Fruit fly (Drosophila melanogaster) whole organism, wandering third instar larva: Measurements from ENCODE around the gene SMC6.
A peak's percentile ranks its signal among the peaks of the same experiment; 100 is the strongest.

ENCODE experiments used
- Abd-B ChIP-seq: fragments of >200 bp; optimal IDR thresholded peaks from 2 replicates; lab custom pipeline; 2017; ENCODE audit warnings: missing biosample characterization, missing genetic modification characterization
- CG32264 ChIP-seq: fragments of 200-800 bp; sonication (Bioruptor generic); optimal IDR thresholded peaks from 2 replicates; lab custom pipeline; 2016; ENCODE audit warnings: missing biosample characterization, missing genetic modification characterization
- CG9705 ChIP-seq: fragments of 200-800 bp; sonication (Bioruptor generic); optimal IDR thresholded peaks from 2 replicates; lab custom pipeline; 2018; ENCODE audit warnings: missing biosample characterization, mild to moderate bottlenecking, missing genetic modification characterization
- CrebA ChIP-seq: fragments of 200-800 bp; sonication (Bioruptor generic); optimal IDR thresholded peaks from 2 replicates; lab custom pipeline; 2016; ENCODE audit warnings: missing biosample characterization, mild to moderate bottlenecking, missing genetic modification characterization, borderline replicate concordance
- Dfd ChIP-seq: fragments of >200 bp; optimal IDR thresholded peaks from 2 replicates; lab custom pipeline; 2017; ENCODE audit warnings: missing biosample characterization, missing genetic modification characterization
- Dif ChIP-seq: fragments of 200-275, 200-300 bp; sonication (Bioruptor generic); optimal IDR thresholded peaks from 2 replicates; lab custom pipeline; 2018; ENCODE audit warnings: missing biosample characterization, missing genetic modification characterization; ENCODE audit not compliant: partially characterized antibody
- GATAd ChIP-seq: sonication (Bioruptor generic); optimal IDR thresholded peaks from 2 replicates; lab custom pipeline; 2016; ENCODE audit warnings: missing biosample characterization, missing genetic modification characterization
- HLH106 ChIP-seq: fragments of 200-800 bp; optimal IDR thresholded peaks from 3 replicates; lab custom pipeline; 2019; ENCODE audit warnings: missing biosample characterization, mild to moderate bottlenecking, missing genetic modification characterization, moderate library complexity
- Hnf4 ChIP-seq: fragments of 200-800 bp; sonication (Bioruptor generic); optimal IDR thresholded peaks from 2 replicates; lab custom pipeline; 2016; ENCODE audit warnings: missing biosample characterization, mild to moderate bottlenecking, missing genetic modification characterization
- Hr78 ChIP-seq: fragments of >200 bp; optimal IDR thresholded peaks from 2 replicates; lab custom pipeline; 2017; ENCODE audit warnings: missing biosample characterization, missing genetic modification characterization
- Hr83 ChIP-seq: fragments of 200-300 bp; sonication (Bioruptor generic); optimal IDR thresholded peaks from 2 replicates; lab custom pipeline; 2016; ENCODE audit warnings: missing biosample characterization, mild to moderate bottlenecking, missing genetic modification characterization, moderate library complexity; ENCODE audit not compliant: poor library complexity, severe bottlenecking
- Jra ChIP-seq: sonication (Bioruptor generic); optimal IDR thresholded peaks from 2 replicates; lab custom pipeline; 2016; ENCODE audit warnings: missing biosample characterization, missing genetic modification characterization
- Mio ChIP-seq: sonication (Bioruptor generic); optimal IDR thresholded peaks from 2 replicates; lab custom pipeline; 2016; ENCODE audit warnings: missing biosample characterization, missing genetic modification characterization
- Myc ChIP-seq: fragments of >200 bp; optimal IDR thresholded peaks from 2 replicates; lab custom pipeline; 2017
- N ChIP-seq: fragments of >200 bp; optimal IDR thresholded peaks from 2 replicates; lab custom pipeline; 2018; ENCODE audit warnings: missing biosample characterization, missing external identifiers, missing genetic modification characterization
- OdsH ChIP-seq: fragments of 200-800 bp; sonication (Bioruptor generic); optimal IDR thresholded peaks from 2 replicates; lab custom pipeline; 2016; ENCODE audit warnings: missing biosample characterization, mild to moderate bottlenecking, missing genetic modification characterization
- Rel ChIP-seq, 2 experiments: fragments of 200-800 bp; sonication (Bioruptor generic) in 1 of 2; optimal IDR thresholded peaks; 2 replicates in 1 of 2; 3 replicates in 1 of 2; lab custom pipeline; 2016 to 2019; ENCODE audit warnings: mild to moderate bottlenecking in 2 of 2, missing biosample characterization in 2 of 2, missing genetic modification characterization in 2 of 2, moderate library complexity in 1 of 2
- Sp1 ChIP-seq: fragments of 200-800 bp; sonication (Bioruptor generic); optimal IDR thresholded peaks from 3 replicates; lab custom pipeline; 2019; ENCODE audit warnings: missing biosample characterization, mild to moderate bottlenecking, missing genetic modification characterization, moderate library complexity
- Vsx2 ChIP-seq: fragments of 200-300, 225-300 bp; sonication (Bioruptor generic); optimal IDR thresholded peaks from 2 replicates; lab custom pipeline; 2018; ENCODE audit warnings: missing biosample characterization, missing genetic modification characterization; ENCODE audit not compliant: partially characterized antibody
- br ChIP-seq: fragments of 200-800 bp; sonication (Bioruptor generic); optimal IDR thresholded peaks from 2 replicates; lab custom pipeline; 2016; ENCODE audit warnings: missing biosample characterization, missing genetic modification characterization
- brk ChIP-seq: fragments of 200-800 bp; sonication (Bioruptor generic); optimal IDR thresholded peaks from 2 replicates; lab custom pipeline; 2016; ENCODE audit warnings: missing biosample characterization, mild to moderate bottlenecking, missing genetic modification characterization
- dl ChIP-seq, 2 experiments: fragments of 175-275, 200-275 bp in 1 of 2; fragments of 200-275 bp in 1 of 2; sonication (Bioruptor generic); optimal IDR thresholded peaks; lab custom pipeline; 2018; ENCODE audit warnings: mild to moderate bottlenecking in 2 of 2, missing biosample characterization in 2 of 2, missing genetic modification characterization in 2 of 2, moderate library complexity in 2 of 2; ENCODE audit not compliant: partially characterized antibody in 2 of 2, insufficient read depth in 1 of 2
- dmrt93B ChIP-seq: fragments of 200-800 bp; sonication (Bioruptor generic); optimal IDR thresholded peaks from 2 replicates; lab custom pipeline; 2018; ENCODE audit warnings: missing biosample characterization, mild to moderate bottlenecking, missing genetic modification characterization
- dsf ChIP-seq: sonication (Bioruptor generic); optimal IDR thresholded peaks from 2 replicates; lab custom pipeline; 2016; ENCODE audit warnings: missing biosample characterization, missing genetic modification characterization, borderline replicate concordance
- ey ChIP-seq: fragments of 200-800 bp; sonication (Bioruptor generic); optimal IDR thresholded peaks from 2 replicates; lab custom pipeline; 2016; ENCODE audit warnings: missing biosample characterization, missing genetic modification characterization
- foxo ChIP-seq, 2 experiments: fragments of 200-800 bp; sonication (Bioruptor generic); optimal IDR thresholded peaks; 2 replicates in 1 of 2; 3 replicates in 1 of 2; lab custom pipeline; 2016 to 2017; ENCODE audit warnings: missing biosample characterization in 2 of 2, missing genetic modification characterization in 2 of 2
- fru ChIP-seq: fragments of 200-800 bp; sonication (Bioruptor generic); optimal IDR thresholded peaks from 3 replicates; lab custom pipeline; 2016; ENCODE audit warnings: missing biosample characterization, mild to moderate bottlenecking, missing genetic modification characterization
- h ChIP-seq: fragments of 200-800 bp; sonication (Bioruptor generic); optimal IDR thresholded peaks from 3 replicates; lab custom pipeline; 2016; ENCODE audit warnings: missing biosample characterization, mild to moderate bottlenecking, missing genetic modification characterization
- jim ChIP-seq: fragments of 175-275, 200-325 bp; sonication (Bioruptor generic); optimal IDR thresholded peaks from 2 replicates; lab custom pipeline; 2016; ENCODE audit warnings: missing biosample characterization, mild to moderate bottlenecking, missing genetic modification characterization
- lola ChIP-seq: fragments of >200 bp; optimal IDR thresholded peaks from 2 replicates; lab custom pipeline; 2017; ENCODE audit warnings: missing biosample characterization, missing genetic modification characterization
- pan ChIP-seq: fragments of >200 bp; optimal IDR thresholded peaks from 2 replicates; lab custom pipeline; 2017
- psq ChIP-seq: fragments of 200-800 bp; sonication (Bioruptor generic); optimal IDR thresholded peaks from 3 replicates; lab custom pipeline; 2017; ENCODE audit warnings: missing biosample characterization, mild to moderate bottlenecking, missing genetic modification characterization, moderate library complexity
- rgr ChIP-seq: fragments of 200-800 bp; sonication (Bioruptor generic); optimal IDR thresholded peaks from 3 replicates; lab custom pipeline; 2016; ENCODE audit warnings: missing biosample characterization, mild to moderate bottlenecking, missing genetic modification characterization
- sage ChIP-seq: fragments of 200-800 bp; sonication (Bioruptor generic); optimal IDR thresholded peaks from 2 replicates; lab custom pipeline; 2016; ENCODE audit warnings: missing biosample characterization, mild to moderate bottlenecking, missing genetic modification characterization
- sv ChIP-seq: fragments of 200-800 bp; sonication (Bioruptor generic); optimal IDR thresholded peaks from 3 replicates; lab custom pipeline; 2016; ENCODE audit warnings: missing biosample characterization, missing genetic modification characterization
- tai ChIP-seq: sonication (Bioruptor generic); optimal IDR thresholded peaks from 2 replicates; lab custom pipeline; 2016; ENCODE audit warnings: missing biosample characterization, missing genetic modification characterization
- usp ChIP-seq: fragments of >200 bp; optimal IDR thresholded peaks from 2 replicates; lab custom pipeline; 2017; ENCODE audit warnings: missing biosample characterization, missing genetic modification characterization
- woc ChIP-seq: sonication (Bioruptor generic); optimal IDR thresholded peaks from 2 replicates; lab custom pipeline; 2016; ENCODE audit warnings: missing biosample characterization, mild to moderate bottlenecking, missing genetic modification characterization

SMC6 gene

DNA sequence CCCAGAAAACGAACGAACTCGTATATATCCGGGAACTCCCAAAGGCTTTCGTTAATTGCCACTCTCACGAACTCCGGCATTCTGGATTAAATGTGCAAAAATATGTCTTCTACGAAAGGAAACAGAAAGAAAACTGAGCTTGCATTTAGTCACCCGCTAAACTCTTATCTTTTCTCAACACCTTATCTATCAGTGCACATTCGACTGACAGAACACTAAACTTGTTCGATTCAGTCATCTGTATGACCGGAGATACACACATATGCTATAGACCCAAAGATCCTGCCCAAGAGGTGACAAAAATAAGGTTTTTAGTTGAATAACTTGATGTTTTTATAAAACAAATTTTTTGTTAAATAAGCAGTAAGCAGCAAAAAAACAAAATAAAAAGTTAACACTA, 43.1 kb downstream of the SMC6 start, which contains the start of gene p38c:
p38c (minus strand) TSS at position 101 of the 400 bp plus-strand sequence.
- TF ChIP-seq OdsH (GFP tag; lab: Kevin White, UChicago) = no peak
- no peak for TF ChIP-seq Rel (GFP tag; optimal IDR thresholded peaks at IDR 0.05; lab: Kevin White, UChicago)
- peak; percentile 55 for TF ChIP-seq Rel (tag; optimal IDR thresholded peaks at IDR 0.05; lab: Kevin White, UChicago)
- TF ChIP-seq, all 38 proteins: peak for 1

DNA sequence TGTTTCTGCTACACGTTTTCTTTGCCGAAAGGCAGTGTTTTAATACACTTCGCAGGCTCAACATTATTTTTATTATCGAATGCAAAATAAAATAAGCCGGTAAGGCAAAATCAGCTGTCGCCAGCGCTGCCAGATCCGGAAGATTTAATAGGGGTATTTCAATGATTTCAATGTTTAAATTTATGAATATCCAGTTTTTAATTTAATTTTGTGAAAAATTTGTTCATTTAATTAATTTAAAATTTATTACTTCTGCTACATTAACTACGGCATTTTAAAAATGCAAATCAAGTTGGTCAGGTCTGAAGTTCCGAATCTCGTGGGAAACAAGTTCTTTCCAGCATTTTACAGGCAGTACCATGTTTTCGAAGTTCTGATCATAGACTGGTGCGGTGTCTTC, 44.4 kb downstream of the SMC6 start, which contains the start of gene Slimp:
Slimp (minus strand) TSS at position 130 of the 400 bp plus-strand sequence.
- TF ChIP-seq CG9705 = peak; percentile 13
- TF ChIP-seq N (GFP tag; lab: Kevin White, UChicago) = no peak
- peak; percentile 40 for TF ChIP-seq br (GFP tag; lab: Kevin White, UChicago)
- no peak for TF ChIP-seq Mio (GFP tag; lab: Kevin White, UChicago)
- TF ChIP-seq brk = no peak
- no peak for TF ChIP-seq Hr83
- peak; percentile 1 for TF ChIP-seq sv (GFP tag; lab: Kevin White, UChicago)
- TF ChIP-seq dsf (GFP tag; lab: Kevin White, UChicago) = no peak
- TF ChIP-seq sage (GFP tag; lab: Kevin White, UChicago) = peak; percentile 43
- peak; percentile 50 for TF ChIP-seq HLH106 (tag; lab: Kevin White, UChicago)
- no peak for TF ChIP-seq OdsH (GFP tag; lab: Kevin White, UChicago)
- no peak for TF ChIP-seq CG32264 (GFP tag; lab: Kevin White, UChicago)
- TF ChIP-seq Dif (GFP tag; lab: Kevin White, UChicago) = no peak
- no peak for TF ChIP-seq Myc (lab: Kevin White, UChicago)
- no peak for TF ChIP-seq dmrt93B
- TF ChIP-seq Jra (GFP tag; lab: Kevin White, UChicago) = no peak
- peak; percentile 10 for TF ChIP-seq Sp1 (GFP tag; lab: Kevin White, UChicago)
- peak; percentile 37 for TF ChIP-seq woc (GFP tag; lab: Kevin White, UChicago)
- peak; percentile 28 for TF ChIP-seq fru
- no peak for TF ChIP-seq Rel (GFP tag; optimal IDR thresholded peaks at IDR 0.05; lab: Kevin White, UChicago)
- peak; percentile 18 for TF ChIP-seq Rel (tag; optimal IDR thresholded peaks at IDR 0.05; lab: Kevin White, UChicago)
- no peak for TF ChIP-seq lola
- TF ChIP-seq tai = no peak
- no peak for TF ChIP-seq jim
- no peak for TF ChIP-seq dl (GFP tag; optimal IDR thresholded peaks at IDR 0.05; lab: Kevin White, UChicago; ENCODE audit: insufficient read depth in 1 of 2, partially characterized antibody in 2 of 2)
- peak; percentile 38 for TF ChIP-seq Hnf4 (GFP tag; lab: Kevin White, UChicago)
- TF ChIP-seq usp (GFP tag; lab: Kevin White, UChicago) = no peak
- no peak for TF ChIP-seq Hr78 (GFP tag; lab: Kevin White, UChicago)
- TF ChIP-seq psq (GFP tag; lab: Kevin White, UChicago) = peak; percentile 19
- no peak for TF ChIP-seq GATAd (GFP tag; lab: Kevin White, UChicago)
- TF ChIP-seq foxo (GFP tag; optimal IDR thresholded peaks at IDR 0.05; lab: Kevin White, UChicago) = peak in 1 of 2 experiments; percentile 49
- TF ChIP-seq CrebA = no peak
- peak; percentile 55 for TF ChIP-seq rgr
- TF ChIP-seq Vsx2 (GFP tag; lab: Kevin White, UChicago) = no peak
- peak; percentile 37 for TF ChIP-seq ey
- TF ChIP-seq h (GFP tag; lab: Kevin White, UChicago) = peak; percentile 53
- no peak for TF ChIP-seq Abd-B
- TF ChIP-seq Dfd (GFP tag; lab: Kevin White, UChicago) = no peak
- no peak for TF ChIP-seq pan (lab: Kevin White, UChicago)
- TF ChIP-seq, all 38 proteins: peak for 15

DNA sequence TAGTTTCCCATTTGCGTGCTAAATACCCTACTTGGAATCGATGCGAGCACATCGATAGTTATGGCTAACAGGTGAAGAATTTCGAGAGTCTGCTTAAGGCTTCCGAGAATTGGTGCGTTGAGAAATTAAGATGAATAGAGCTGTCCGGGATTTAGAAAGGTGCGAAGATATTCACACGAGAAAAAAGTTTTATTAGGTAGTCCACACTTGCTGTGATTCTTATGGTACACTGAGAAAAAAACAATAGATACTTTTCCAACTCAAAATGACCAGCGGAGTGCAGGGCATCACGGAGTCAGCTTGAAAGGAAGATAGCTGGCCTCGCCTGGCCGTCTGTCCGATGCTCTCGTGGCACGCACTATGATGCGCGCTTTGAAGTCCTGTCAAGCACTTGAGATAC, 48.7 kb downstream of the SMC6 start:
- TF ChIP-seq usp (GFP tag; lab: Kevin White, UChicago) (no peak), Jra (GFP tag; lab: Kevin White, UChicago) (peak; percentile 22), woc (GFP tag; lab: Kevin White, UChicago) (peak; percentile 72), OdsH (GFP tag; lab: Kevin White, UChicago) (peak; percentile 49), CG9705 (no peak), dmrt93B (peak; percentile 13), Vsx2 (GFP tag; lab: Kevin White, UChicago) (no peak), Dif (GFP tag; lab: Kevin White, UChicago) (no peak), Sp1 (GFP tag; lab: Kevin White, UChicago) (peak; percentile 61), sv (GFP tag; lab: Kevin White, UChicago) (no peak), rgr (peak; percentile 56), Myc (lab: Kevin White, UChicago) (no peak), Dfd (GFP tag; lab: Kevin White, UChicago) (no peak), Hr83 (no peak), Rel (GFP tag; optimal IDR thresholded peaks at IDR 0.05; lab: Kevin White, UChicago) (no peak), Rel (tag; optimal IDR thresholded peaks at IDR 0.05; lab: Kevin White, UChicago) (no peak), CrebA (no peak), pan (lab: Kevin White, UChicago) (no peak), fru (peak; percentile 73), Hr78 (GFP tag; lab: Kevin White, UChicago) (no peak), CG32264 (GFP tag; lab: Kevin White, UChicago) (peak; percentile 0), psq (GFP tag; lab: Kevin White, UChicago) (peak; percentile 45), sage (GFP tag; lab: Kevin White, UChicago) (no peak), br (GFP tag; lab: Kevin White, UChicago) (peak; percentile 66), tai (no peak), Abd-B (no peak), N (GFP tag; lab: Kevin White, UChicago) (no peak), ey (peak; percentile 72), dsf (GFP tag; lab: Kevin White, UChicago) (no peak), Mio (GFP tag; lab: Kevin White, UChicago) (no peak), jim (no peak), h (GFP tag; lab: Kevin White, UChicago) (peak; percentile 73), Hnf4 (GFP tag; lab: Kevin White, UChicago) (peak; percentile 36), brk (no peak), GATAd (GFP tag; lab: Kevin White, UChicago) (no peak), lola (no peak), HLH106 (tag; lab: Kevin White, UChicago) (peak; percentile 62), dl (GFP tag; optimal IDR thresholded peaks at IDR 0.05; lab: Kevin White, UChicago; ENCODE audit: insufficient read depth in 1 of 2, partially characterized antibody in 2 of 2) (no peak), foxo (GFP tag; optimal IDR thresholded peaks at IDR 0.05; lab: Kevin White, UChicago) (peak in 1 of 2 experiments; percentile 72)
